Fruit fly (Drosophila melanogaster) whole organism, prepupa: Measurements from ENCODE around the gene Tailor.

Source experiments
- CG10631 ChIP-seq: fragments of 200-800 bp; sonication (Bioruptor generic); optimal IDR thresholded peaks from 2 replicates; lab custom pipeline; 2016; ENCODE audit warnings: missing biosample characterization, missing genetic modification characterization
- CG11294 ChIP-seq: fragments of 200-800 bp; sonication (Bioruptor generic); IDR thresholded peaks from 2 replicates; pipeline ENCODE4 v1.3.6; 2022; ENCODE audit warnings: missing biosample characterization, missing genetic modification characterization
- CG11762 ChIP-seq: fragments of 200-800 bp; sonication (Bioruptor generic); optimal IDR thresholded peaks from 3 replicates; lab custom pipeline; 2016; ENCODE audit warnings: missing biosample characterization, missing genetic modification characterization; ENCODE audit not compliant: insufficient read depth
- CG11902 ChIP-seq: fragments of 200-800 bp; sonication (Bioruptor generic); optimal IDR thresholded peaks from 3 replicates; lab custom pipeline; 2016; ENCODE audit warnings: missing biosample characterization, missing genetic modification characterization
- CG15336 ChIP-seq: fragments of 200-800 bp; sonication (Bioruptor generic); IDR thresholded peaks from 2 replicates; pipeline ENCODE4 v1.3.6; 2022; ENCODE audit warnings: missing biosample characterization, missing genetic modification characterization
- CG1621 ChIP-seq: fragments of 200-800 bp; sonication (Bioruptor generic); optimal IDR thresholded peaks from 3 replicates; lab custom pipeline; 2018; ENCODE audit warnings: missing biosample characterization, mild to moderate bottlenecking, missing genetic modification characterization
- CG16779 ChIP-seq: fragments of 200-800 bp; sonication (Bioruptor generic); optimal IDR thresholded peaks from 3 replicates; lab custom pipeline; 2017; ENCODE audit warnings: missing biosample characterization, mild to moderate bottlenecking, missing genetic modification characterization
- CG3032 ChIP-seq: fragments of 200-800 bp; optimal IDR thresholded peaks from 2 replicates; lab custom pipeline; 2019; ENCODE audit warnings: missing biosample characterization, mild to moderate bottlenecking, missing genetic modification characterization, moderate library complexity
- CG34406 ChIP-seq: fragments of 200-800 bp; sonication (Bioruptor generic); optimal IDR thresholded peaks from 3 replicates; lab custom pipeline; 2016; ENCODE audit warnings: missing biosample characterization, missing genetic modification characterization
- CG4318 ChIP-seq: fragments of 200-800 bp; sonication (Bioruptor generic); optimal IDR thresholded peaks from 3 replicates; lab custom pipeline; 2017; ENCODE audit warnings: missing biosample characterization, mild to moderate bottlenecking, missing genetic modification characterization
- CG6276 ChIP-seq: fragments of 200-800 bp; sonication (Bioruptor generic); optimal IDR thresholded peaks from 2 replicates; lab custom pipeline; 2017; ENCODE audit warnings: missing biosample characterization, mild to moderate bottlenecking, missing genetic modification characterization
- CG6792 ChIP-seq: fragments of 200-800 bp; sonication (Bioruptor generic); optimal IDR thresholded peaks from 3 replicates; lab custom pipeline; 2016; ENCODE audit warnings: missing biosample characterization, missing genetic modification characterization
- CG6854 ChIP-seq: fragments of 200-800 bp; sonication (Bioruptor generic); optimal IDR thresholded peaks from 2 replicates; lab custom pipeline; 2017; ENCODE audit warnings: missing biosample characterization, mild to moderate bottlenecking, missing genetic modification characterization
- CG7368 ChIP-seq: fragments of 200-800 bp; sonication (Bioruptor generic); optimal IDR thresholded peaks from 3 replicates; lab custom pipeline; 2016; ENCODE audit warnings: missing biosample characterization, missing genetic modification characterization
- CG8632 ChIP-seq: fragments of 200-800 bp; sonication (Bioruptor generic); optimal IDR thresholded peaks from 3 replicates; lab custom pipeline; 2016; ENCODE audit warnings: missing biosample characterization, missing genetic modification characterization
- CG9139 ChIP-seq: fragments of 200-800 bp; sonication (Bioruptor generic); optimal IDR thresholded peaks from 3 replicates; lab custom pipeline; 2017; ENCODE audit warnings: missing biosample characterization, mild to moderate bottlenecking, missing genetic modification characterization
- Eip75B ChIP-seq: fragments of 200-800 bp; sonication (Bioruptor generic); optimal IDR thresholded peaks from 3 replicates; lab custom pipeline; 2016; ENCODE audit warnings: missing biosample characterization, missing genetic modification characterization
- Eip78C ChIP-seq: fragments of 200-800 bp; sonication (Bioruptor generic); peaks from one replicate; lab custom pipeline; 2016; ENCODE audit warnings: missing biosample characterization, missing genetic modification characterization
- Ets21C ChIP-seq: fragments of 200-800 bp; sonication (Bioruptor generic); optimal IDR thresholded peaks from 3 replicates; lab custom pipeline; 2016; ENCODE audit warnings: missing biosample characterization, missing genetic modification characterization
- Ets96B ChIP-seq: fragments of 200-800 bp; optimal IDR thresholded peaks from 2 replicates; lab custom pipeline; 2019; ENCODE audit warnings: missing biosample characterization, mild to moderate bottlenecking, missing genetic modification characterization, moderate library complexity
- Gug ChIP-seq: fragments of 200-800 bp; sonication (Bioruptor generic); IDR thresholded peaks from 2 replicates; pipeline ENCODE4 v1.3.6; 2022; ENCODE audit warnings: missing biosample characterization, missing genetic modification characterization
- Hr39 ChIP-seq: fragments of 200-800 bp; sonication (Bioruptor generic); optimal IDR thresholded peaks from 2 replicates; lab custom pipeline; 2016; ENCODE audit warnings: missing biosample characterization, missing genetic modification characterization
- Hr4 ChIP-seq: fragments of 200-800 bp; sonication (Bioruptor generic); optimal IDR thresholded peaks from 3 replicates; lab custom pipeline; 2016; ENCODE audit warnings: missing biosample characterization, missing genetic modification characterization
- Met ChIP-seq: fragments of 200-800 bp; sonication (Bioruptor generic); optimal IDR thresholded peaks from 3 replicates; lab custom pipeline; 2016; ENCODE audit warnings: missing biosample characterization, missing genetic modification characterization
- OdsH ChIP-seq: fragments of 200-800 bp; sonication (Bioruptor generic); optimal IDR thresholded peaks from 3 replicates; lab custom pipeline; 2016; ENCODE audit warnings: missing biosample characterization, missing genetic modification characterization
- Smox ChIP-seq: fragments of 200-800 bp; sonication (Bioruptor generic); optimal IDR thresholded peaks from 3 replicates; lab custom pipeline; 2016; ENCODE audit warnings: missing biosample characterization, missing genetic modification characterization
- Sox102F ChIP-seq: fragments of 200-800 bp; sonication (Bioruptor generic); optimal IDR thresholded peaks from 2 replicates; lab custom pipeline; 2016; ENCODE audit warnings: missing biosample characterization, mild to moderate bottlenecking, missing genetic modification characterization
- Sox14 ChIP-seq: fragments of 200-800 bp; sonication (Bioruptor generic); optimal IDR thresholded peaks from 3 replicates; lab custom pipeline; 2016; ENCODE audit warnings: missing biosample characterization, missing genetic modification characterization
- Sox15 ChIP-seq: fragments of 200-800 bp; sonication (Bioruptor generic); optimal IDR thresholded peaks from 3 replicates; lab custom pipeline; 2016; ENCODE audit warnings: missing biosample characterization, missing genetic modification characterization
- achi ChIP-seq: fragments of 200-800 bp; sonication (Bioruptor generic); optimal IDR thresholded peaks from 3 replicates; lab custom pipeline; 2016; ENCODE audit warnings: missing biosample characterization, missing genetic modification characterization
- acj6 ChIP-seq: fragments of 200-800 bp; sonication (Bioruptor generic); optimal IDR thresholded peaks from 3 replicates; lab custom pipeline; 2016; ENCODE audit warnings: missing biosample characterization, missing genetic modification characterization
- dac ChIP-seq: fragments of 200-800 bp; sonication (Bioruptor generic); optimal IDR thresholded peaks from 2 replicates; lab custom pipeline; 2017; ENCODE audit warnings: missing biosample characterization, mild to moderate bottlenecking, missing genetic modification characterization
- dsx ChIP-seq: fragments of 200-800 bp; optimal IDR thresholded peaks from 3 replicates; lab custom pipeline; 2019; ENCODE audit warnings: missing biosample characterization, mild to moderate bottlenecking, missing genetic modification characterization, moderate library complexity; ENCODE audit not compliant: poor library complexity, severe bottlenecking
- esn ChIP-seq: fragments of 200-800 bp; sonication (Bioruptor generic); optimal IDR thresholded peaks from 2 replicates; lab custom pipeline; 2016; ENCODE audit warnings: missing biosample characterization, mild to moderate bottlenecking, missing genetic modification characterization, moderate library complexity
- fd59A ChIP-seq: fragments of 200-800 bp; sonication (Bioruptor generic); optimal IDR thresholded peaks from 2 replicates; lab custom pipeline; 2017; ENCODE audit warnings: missing biosample characterization, mild to moderate bottlenecking, missing genetic modification characterization, missing genetic modification reagents
- fd85E ChIP-seq: fragments of 200-800 bp; sonication (Bioruptor generic); optimal IDR thresholded peaks from 3 replicates; lab custom pipeline; 2016; ENCODE audit warnings: missing biosample characterization, missing genetic modification characterization
- fkh ChIP-seq: fragments of 200-800 bp; sonication (Bioruptor generic); optimal IDR thresholded peaks from 3 replicates; lab custom pipeline; 2017; ENCODE audit warnings: missing biosample characterization, mild to moderate bottlenecking, missing genetic modification characterization, moderate library complexity
- lz ChIP-seq: fragments of 200-800 bp; sonication (Bioruptor generic); optimal IDR thresholded peaks from 3 replicates; lab custom pipeline; 2016; ENCODE audit warnings: missing biosample characterization, missing genetic modification characterization
- salr ChIP-seq, 2 experiments: fragments of 200-800 bp; sonication (Bioruptor generic); optimal IDR thresholded peaks; 3 replicates each; lab custom pipeline; 2016 to 2018; ENCODE audit warnings: missing biosample characterization in 2 of 2, missing genetic modification characterization in 2 of 2, mild to moderate bottlenecking in 1 of 2
- spab ChIP-seq: fragments of 200-800 bp; sonication (Bioruptor generic); optimal IDR thresholded peaks from 2 replicates; lab custom pipeline; 2017; ENCODE audit warnings: missing biosample characterization, mild to moderate bottlenecking, missing genetic modification characterization, missing genetic modification reagents
- ss ChIP-seq, 2 experiments: fragments of 200-800 bp; sonication (Bioruptor generic); optimal IDR thresholded peaks; 2 replicates in 1 of 2; 3 replicates in 1 of 2; lab custom pipeline; 2017 to 2018; ENCODE audit warnings: mild to moderate bottlenecking in 2 of 2, missing biosample characterization in 2 of 2, missing genetic modification characterization in 2 of 2, moderate library complexity in 1 of 2
- svp ChIP-seq: fragments of 200-800 bp; sonication (Bioruptor generic); peaks from one replicate; lab custom pipeline; 2016; ENCODE audit warnings: missing biosample characterization, missing genetic modification characterization
- topi ChIP-seq: fragments of 200-800 bp; sonication (Bioruptor generic); optimal IDR thresholded peaks from 3 replicates; lab custom pipeline; 2016; ENCODE audit warnings: missing biosample characterization, missing genetic modification characterization
- vri ChIP-seq: fragments of 200-800 bp; sonication (Bioruptor generic); optimal IDR thresholded peaks from 3 replicates; lab custom pipeline; 2016; ENCODE audit warnings: missing biosample characterization, mild to moderate bottlenecking, missing genetic modification characterization

The Tailor gene

DNA sequence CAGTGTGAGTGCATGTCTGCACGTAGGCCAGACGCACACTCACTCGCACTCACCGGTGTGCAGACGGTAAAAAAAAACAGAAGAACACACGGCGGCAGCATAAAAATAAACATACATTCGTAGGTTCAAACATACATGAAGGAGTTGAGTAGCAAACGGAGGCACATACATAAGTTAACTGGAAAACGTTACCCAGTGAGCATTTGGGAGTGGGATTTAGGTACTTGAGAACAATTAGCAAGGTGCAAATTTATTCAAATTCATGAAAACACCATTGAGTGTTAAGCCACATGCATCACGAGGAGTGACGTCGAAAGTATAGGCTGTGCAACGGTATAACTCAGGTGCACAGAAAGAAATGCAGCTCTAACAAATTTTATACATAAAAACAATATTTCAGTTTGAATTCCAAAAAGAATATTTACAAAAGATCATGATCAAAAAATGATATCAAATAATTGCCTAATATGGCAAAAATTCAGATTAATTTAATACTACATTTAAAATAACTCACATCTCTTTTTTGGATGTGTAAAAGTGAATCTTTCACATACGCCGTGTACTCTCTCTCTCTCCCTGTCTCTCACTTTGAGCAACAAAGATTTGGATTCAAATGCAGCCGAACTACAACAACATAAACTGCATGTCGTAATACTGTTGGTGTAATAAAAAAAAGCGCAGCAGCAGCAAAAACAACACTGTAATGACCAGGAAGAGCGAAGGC, 22.9 kb upstream of the Tailor start (continued):
- peak; percentile 96 for TF ChIP-seq CG3032 (tag; lab: Kevin White, UChicago)
- TF ChIP-seq Gug (GFP tag; lab: Robert Waterston, UW): no peak
- peak; percentile 95 for TF ChIP-seq CG4318 (GFP tag; lab: Kevin White, UChicago)
- peak; percentile 99 for TF ChIP-seq svp
- no peak for TF ChIP-seq CG11294 (GFP tag; lab: Robert Waterston, UW)
- TF ChIP-seq fkh (GFP tag; lab: Kevin White, UChicago): no peak
- TF ChIP-seq lz (GFP tag; lab: Kevin White, UChicago): peak; percentile 97
- peak; percentile 98 for TF ChIP-seq topi (GFP tag; lab: Kevin White, UChicago)
- peak; percentile 99 for TF ChIP-seq Hr4 (GFP tag; lab: Kevin White, UChicago)
- TF ChIP-seq CG11902 (GFP tag; lab: Kevin White, UChicago): peak; percentile 88
- peak; percentile 73 to 99 for TF ChIP-seq salr (GFP tag; optimal IDR thresholded peaks at IDR 0.05; lab: Kevin White, UChicago)
- TF ChIP-seq Eip78C (GFP tag; lab: Kevin White, UChicago): peak; percentile 100
- TF ChIP-seq achi (GFP tag; lab: Kevin White, UChicago): peak; percentile 96
- TF ChIP-seq CG34406: peak; percentile 96
- peak; percentile 93 for TF ChIP-seq spab (GFP tag; lab: Kevin White, UChicago)
- TF ChIP-seq acj6 (GFP tag; lab: Kevin White, UChicago): peak; percentile 96
- TF ChIP-seq fd85E (GFP tag; lab: Kevin White, UChicago): peak; percentile 85
- TF ChIP-seq esn (GFP tag; lab: Kevin White, UChicago): peak; percentile 98
- TF ChIP-seq Met (GFP tag; lab: Kevin White, UChicago): peak; percentile 98
- no peak for TF ChIP-seq CG15336
- peak; percentile 84 for TF ChIP-seq CG6854
- peak; percentile 97 for TF ChIP-seq Hr39
- TF ChIP-seq CG10631 (GFP tag; lab: Kevin White, UChicago): peak; percentile 97
- TF ChIP-seq CG6792: peak; percentile 93
- peak; percentile 83 to 85 for TF ChIP-seq ss (GFP tag; optimal IDR thresholded peaks at IDR 0.05; lab: Kevin White, UChicago)

- TF ChIP-seq Hr4 (GFP tag; lab: Kevin White, UChicago): peak; percentile 38
- no peak for TF ChIP-seq CG11902 (GFP tag; lab: Kevin White, UChicago)
- TF ChIP-seq CG8632 (GFP tag; lab: Kevin White, UChicago): peak; percentile 1
- no peak for TF ChIP-seq Eip75B
- TF ChIP-seq Smox: peak; percentile 6
- no peak for TF ChIP-seq CG6854
- TF ChIP-seq Sox15 (GFP tag; lab: Kevin White, UChicago): no peak
- TF ChIP-seq acj6 (GFP tag; lab: Kevin White, UChicago): no peak
- TF ChIP-seq topi (GFP tag; lab: Kevin White, UChicago): no peak
- TF ChIP-seq lz (GFP tag; lab: Kevin White, UChicago): no peak
- TF ChIP-seq CG9139 (GFP tag; lab: Kevin White, UChicago): no peak
- TF ChIP-seq Hr39: peak; percentile 19
- no peak for TF ChIP-seq fd59A (GFP tag; lab: Kevin White, UChicago)
- no peak for TF ChIP-seq CG11294 (GFP tag; lab: Robert Waterston, UW)
- TF ChIP-seq svp: peak; percentile 75
- TF ChIP-seq CG16779 (tag; lab: Kevin White, UChicago): no peak
- TF ChIP-seq dsx (GFP tag; lab: Kevin White, UChicago): peak; percentile 80
- no peak for TF ChIP-seq OdsH (GFP tag; lab: Kevin White, UChicago)
- TF ChIP-seq fkh (GFP tag; lab: Kevin White, UChicago): peak; percentile 35
- no peak for TF ChIP-seq CG34406
- TF ChIP-seq Ets96B (tag; lab: Kevin White, UChicago): peak; percentile 12
- no peak for TF ChIP-seq Ets21C
- no peak for TF ChIP-seq Sox102F (GFP tag; lab: Kevin White, UChicago)
- TF ChIP-seq esn (GFP tag; lab: Kevin White, UChicago): peak; percentile 7
- no peak for TF ChIP-seq CG6792
- TF ChIP-seq CG7368 (GFP tag; lab: Kevin White, UChicago): no peak
- TF ChIP-seq dac (GFP tag; lab: Kevin White, UChicago): no peak
- TF ChIP-seq CG11762 (GFP tag; lab: Kevin White, UChicago): no peak
- TF ChIP-seq Met (GFP tag; lab: Kevin White, UChicago): peak; percentile 7
- TF ChIP-seq CG6276 (GFP tag; lab: Kevin White, UChicago): peak; percentile 11
- no peak for TF ChIP-seq Sox14 (GFP tag; lab: Kevin White, UChicago)
- peak; percentile 80 for TF ChIP-seq Eip78C (GFP tag; lab: Kevin White, UChicago)
- TF ChIP-seq CG10631 (GFP tag; lab: Kevin White, UChicago): peak; percentile 9
- peak; percentile 24 for TF ChIP-seq CG3032 (tag; lab: Kevin White, UChicago)
- TF ChIP-seq CG1621 (tag; lab: Kevin White, UChicago): peak; percentile 44
- peak; percentile 38 for TF ChIP-seq vri (GFP tag; lab: Kevin White, UChicago)
Observed at dm6 chr3R:7107713-7108588, 22.1 kb upstream of the Tailor start.
